Fruit fly (Drosophila melanogaster) Kc167 (cell line): Measurements from ENCODE around the gene CG11629.

ENCODE experiments used
- Myc ChIP-seq: fragments of >200 bp; optimal IDR thresholded peaks from 2 replicates; lab custom pipeline; 2017; ENCODE audit warnings: missing external identifiers
- Sin3A ChIP-seq: fragments of >200 bp; optimal IDR thresholded peaks from 2 replicates; lab custom pipeline; 2018; ENCODE audit warnings: missing external identifiers
- h ChIP-seq: fragments of >200 bp; optimal IDR thresholded peaks from 3 replicates; lab custom pipeline; 2018; ENCODE audit warnings: missing external identifiers
- insv ChIP-seq: fragments of >200 bp; optimal IDR thresholded peaks from 3 replicates; lab custom pipeline; 2018; ENCODE audit warnings: missing external identifiers
- psq ChIP-seq: fragments of >200 bp; optimal IDR thresholded peaks from 2 replicates; lab custom pipeline; 2017; ENCODE audit warnings: missing external identifiers
- ttk ChIP-seq: sonication (Bioruptor generic); optimal IDR thresholded peaks from 2 replicates; lab custom pipeline; 2017; ENCODE audit warnings: missing external identifiers

DNA sequence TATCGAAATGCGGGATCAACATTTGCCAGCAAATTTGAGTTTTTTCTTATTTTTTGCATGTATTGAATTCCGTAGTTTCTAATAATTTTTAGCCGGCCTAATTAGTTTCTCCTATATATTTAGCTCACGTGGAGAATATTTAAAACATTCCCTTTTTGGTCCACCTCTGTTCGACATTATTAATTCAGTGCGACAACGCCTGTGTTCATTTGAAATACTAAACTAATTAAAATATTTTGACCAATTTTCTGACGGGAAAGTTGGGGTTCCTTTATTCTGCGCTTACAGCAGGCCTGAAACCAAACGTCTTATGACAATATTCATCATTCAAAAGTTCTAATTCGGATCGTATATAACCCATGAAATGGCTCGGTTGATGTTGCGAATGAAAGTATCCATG lies 7.9 kb upstream of the CG11629 start, which contains the start of gene CG1428:
- TF ChIP-seq h (no peak), psq (lab: Kevin White, UChicago) (no peak), insv (lab: Kevin White, UChicago) (no peak), Sin3A (no peak), ttk (lab: Kevin White, UChicago) (no peak), Myc (lab: Kevin White, UChicago) (no peak)
